Worm (Caenorhabditis elegans): ENCODE measurements around the gene Y55F3C.9.

DNA sequence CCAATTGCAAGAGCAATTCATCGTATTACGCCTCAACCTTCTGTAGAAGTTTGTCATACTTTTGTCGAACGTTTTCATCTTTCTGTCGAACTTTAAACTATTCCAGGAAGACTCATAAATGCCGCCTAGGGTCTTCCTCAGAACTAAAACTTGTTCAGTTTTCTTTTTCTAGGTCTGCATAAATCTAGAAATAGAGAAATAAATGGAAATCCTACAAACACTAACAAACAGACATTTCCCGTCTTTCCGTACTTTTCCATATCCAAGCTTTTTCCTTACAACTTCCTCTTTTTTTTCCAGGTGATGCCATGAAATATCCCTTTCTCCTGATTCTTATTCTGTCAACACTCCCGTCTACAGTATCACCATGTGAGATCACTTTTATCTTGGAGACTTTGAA lies 43.8 kb downstream of the Y55F3C.9 start, which contains the start of gene cutl-28:
- no peak for TF ChIP-seq K12H6.12 (tag; optimal IDR thresholded peaks at IDR 0.05)
- no peak for TF ChIP-seq ztf-6 (GFP tag; IDR thresholded peaks at IDR 0.05)
- no peak for TF ChIP-seq pbrm-1 (GFP tag; IDR thresholded peaks at IDR 0.05)
- no peak for TF ChIP-seq unc-130 (GFP tag; optimal IDR thresholded peaks at IDR 0.05)

All from whole organism, young adult.